Worm (Caenorhabditis elegans): ENCODE results near the gene acdh-2.
"Not testable (repeated sequence)": the region's sequence is repeated elsewhere in the genome, so short reads cannot be mapped to it uniquely, and the experiment has no call there.

acdh-2 gene

ce11 chrII:5543476-5544144, 3.7 kb downstream of the acdh-2 start (continued):
- TF ChIP-seq ceh-24 (tag; optimal IDR thresholded peaks at IDR 0.05) = peak; percentile 23
- TF ChIP-seq ahr-1 (tag; optimal IDR thresholded peaks at IDR 0.05) = peak; percentile 3
- peak; percentile 58 for TF ChIP-seq Y22D7AL.16 (tag; optimal IDR thresholded peaks at IDR 0.05)
- peak; percentile 89 for TF ChIP-seq nfya-1 (tag; optimal IDR thresholded peaks at IDR 0.05)
- TF ChIP-seq unc-3 (GFP tag; conservative IDR thresholded peaks at IDR 0.05) = peak; percentile 59
- TF ChIP-seq unc-3 (tag; optimal IDR thresholded peaks at IDR 0.05) = peak; percentile 55
- peak; percentile 97 for TF ChIP-seq pros-1 (tag; optimal IDR thresholded peaks at IDR 0.05)
- no peak for TF ChIP-seq dmd-4 (tag; optimal IDR thresholded peaks at IDR 0.05; ENCODE audit: borderline replicate concordance)
- no peak for TF ChIP-seq odd-2 (tag; optimal IDR thresholded peaks at IDR 0.05)
- no peak for TF ChIP-seq ceh-9 (tag; optimal IDR thresholded peaks at IDR 0.05)
- peak; percentile 18 for TF ChIP-seq ceh-22 (tag; optimal IDR thresholded peaks at IDR 0.05)
- peak; percentile 68 for TF ChIP-seq fax-1 (tag; optimal IDR thresholded peaks at IDR 0.05)
- TF ChIP-seq pag-3 (tag; optimal IDR thresholded peaks at IDR 0.05; ENCODE audit: borderline replicate concordance) = no peak
- peak; percentile 70 for TF ChIP-seq C38D4.7 (GFP tag; optimal IDR thresholded peaks at IDR 0.05)
- peak; percentile 59 for TF ChIP-seq che-1 (tag; optimal IDR thresholded peaks at IDR 0.05)
- peak; percentile 80 for TF ChIP-seq pha-2 (tag; optimal IDR thresholded peaks at IDR 0.05)
- peak; percentile 56 for TF ChIP-seq gmeb-2 (tag; optimal IDR thresholded peaks at IDR 0.05)

ce11 chrII:5541685-5542084, 5.6 kb downstream of the acdh-2 start, which contains the start of gene C17C3.24:
Gene C17C3.24 (minus strand): TSS chrII:5541785.
- TF ChIP-seq tbx-7 (tag; optimal IDR thresholded peaks at IDR 0.05) = no peak
- TF ChIP-seq nhr-232 (tag; optimal IDR thresholded peaks at IDR 0.05) = no peak
- TF ChIP-seq unc-42 (tag; optimal IDR thresholded peaks at IDR 0.05) = no peak
- TF ChIP-seq ztf-16 (tag; optimal IDR thresholded peaks at IDR 0.05) = no peak
- TF ChIP-seq eyg-1 (tag; optimal IDR thresholded peaks at IDR 0.05) = no peak
- TF ChIP-seq dmd-4 (tag; optimal IDR thresholded peaks at IDR 0.05; ENCODE audit: borderline replicate concordance) = no peak
- no peak for TF ChIP-seq ttx-3 (tag; optimal IDR thresholded peaks at IDR 0.05)
- no peak for TF ChIP-seq mec-3 (tag; optimal IDR thresholded peaks at IDR 0.05; ENCODE audit: borderline replicate concordance)
- no peak for TF ChIP-seq pat-9 (tag; optimal IDR thresholded peaks at IDR 0.05)
- no peak for TF ChIP-seq zip-5 (tag; optimal IDR thresholded peaks at IDR 0.05)
- TF ChIP-seq ceh-30 (tag; optimal IDR thresholded peaks at IDR 0.05) = no peak
- no peak for TF ChIP-seq pqm-1 (tag; optimal IDR thresholded peaks at IDR 0.05)
- TF ChIP-seq lim-6 (tag; optimal IDR thresholded peaks at IDR 0.05) = no peak
- TF ChIP-seq pha-2 (tag; optimal IDR thresholded peaks at IDR 0.05) = no peak
- TF ChIP-seq ceh-9 (tag; optimal IDR thresholded peaks at IDR 0.05) = no peak
- no peak for TF ChIP-seq unc-55 (GFP tag; optimal IDR thresholded peaks at IDR 0.05)
- TF ChIP-seq T23F11.4 (GFP tag; optimal IDR thresholded peaks at IDR 0.05) = no peak
- TF ChIP-seq pros-1 (tag; optimal IDR thresholded peaks at IDR 0.05) = no peak
- TF ChIP-seq dve-1 (tag; optimal IDR thresholded peaks at IDR 0.05) = no peak
- TF ChIP-seq ahr-1 (tag; optimal IDR thresholded peaks at IDR 0.05) = no peak

ce11 chrII:5540113-5540512, 7.2 kb downstream of the acdh-2 start, which contains the start of gene hlh-27:
Gene hlh-27 (minus strand): TSS chrII:5540213.
- TF ChIP-seq T23F11.4 (GFP tag; optimal IDR thresholded peaks at IDR 0.05); sdc-2 (tag; optimal IDR thresholded peaks at IDR 0.05); hlh-6 (tag; optimal IDR thresholded peaks at IDR 0.05): not testable (repeated sequence)

- TF ChIP-seq eyg-1 (tag; optimal IDR thresholded peaks at IDR 0.05) = no peak
- TF ChIP-seq ceh-18 (tag; optimal IDR thresholded peaks at IDR 0.05) = no peak
- no peak for TF ChIP-seq K09A11.1 (tag; optimal IDR thresholded peaks at IDR 0.05; ENCODE audit: insufficient read depth)
- TF ChIP-seq sox-2 (GFP tag; IDR thresholded peaks at IDR 0.05) = no peak
- TF ChIP-seq dve-1 (tag; optimal IDR thresholded peaks at IDR 0.05) = no peak
- no peak for TF ChIP-seq ceh-2 (tag; optimal IDR thresholded peaks at IDR 0.05)
- no peak for TF ChIP-seq sox-4 (tag; optimal IDR thresholded peaks at IDR 0.05)
These were observed 9.8 kb downstream of the acdh-2 start, which contains the start of gene C17C3.11 for ce11 chrII:5537524-5537923. Gene C17C3.11 (plus strand): TSS chrII:5537824.
